Worm (Caenorhabditis elegans) whole organism, L3 larva: ENCODE measurements around the gene sra-10.

ENCODE experiments used
- R02D3.7 ChIP-seq: fragments of 150-350 bp; optimal IDR thresholded peaks from 2 replicates; lab custom pipeline; 2014; ENCODE audit warnings: missing biosample characterization, missing genetic modification characterization
- ZK546.5 ChIP-seq: sonication (generic microtip); optimal IDR thresholded peaks from 2 replicates; lab custom pipeline; 2017; ENCODE audit warnings: missing biosample characterization, missing genetic modification characterization
- ama-1 ChIP-seq: fragments of 150-350 bp; optimal IDR thresholded peaks from 2 replicates; lab custom pipeline; 2018
- fos-1 ChIP-seq: fragments of 150-350 bp; optimal IDR thresholded peaks from 2 replicates; lab custom pipeline; 2014; ENCODE audit warnings: missing biosample characterization, missing genetic modification characterization
- lsy-12 ChIP-seq: sonication (generic microtip); optimal IDR thresholded peaks from 2 replicates; lab custom pipeline; 2016; ENCODE audit warnings: mild to moderate bottlenecking, missing genetic modification characterization, missing compliant biosample characterization
- nfya-1 ChIP-seq: sonication (generic microtip); optimal IDR thresholded peaks from 2 replicates; lab custom pipeline; 2017; ENCODE audit warnings: missing genetic modification characterization, mild to moderate bottlenecking, missing compliant biosample characterization, antibody characterized with exemption, moderate library complexity; ENCODE audit not compliant: insufficient read depth
- nhr-11 ChIP-seq: fragments of 150-350 bp; optimal IDR thresholded peaks from 2 replicates; lab custom pipeline; 2014; ENCODE audit warnings: missing biosample characterization, missing genetic modification characterization
- nhr-25 ChIP-seq: sonication (generic microtip); optimal IDR thresholded peaks from 2 replicates; lab custom pipeline; 2017; ENCODE audit warnings: missing biosample characterization, missing genetic modification characterization
- nhr-28 ChIP-seq: fragments of 150-350 bp; optimal IDR thresholded peaks from 2 replicates; lab custom pipeline; 2014; ENCODE audit warnings: missing biosample characterization, missing genetic modification characterization
- unc-62 ChIP-seq: fragments of 150-350 bp; sonication (generic microtip); optimal IDR thresholded peaks from 4 replicates; lab custom pipeline; 2014; ENCODE audit warnings: missing biosample characterization, missing genetic modification reagents, missing genetic modification characterization
- zag-1 ChIP-seq: fragments of 150-350 bp; optimal IDR thresholded peaks from 2 replicates; lab custom pipeline; 2014; ENCODE audit warnings: missing biosample characterization, missing genetic modification characterization

ce11 chrII:10860840-10861239, 34.1 kb downstream of the sra-10 start, which contains the start of gene M106.3:
- TF ChIP-seq R02D3.7 (tag; lab: Kevin White, UChicago) (no peak), ZK546.5 (no peak), unc-62 (GFP tag; lab: Kevin White, UChicago) (no peak), zag-1 (tag; lab: Kevin White, UChicago) (no peak), fos-1 (no peak), lsy-12 (no peak), nhr-28 (tag; lab: Kevin White, UChicago) (no peak), nfya-1 (tag; lab: Kevin White, UChicago) (no peak), nhr-11 (no peak), nhr-25 (no peak), ama-1 (lab: Kevin White, UChicago) (no peak)
